Worm (Caenorhabditis elegans) whole organism, L2 larva: ENCODE results near the gene ttbk-7.

ENCODE experiments used
- R02D3.7 ChIP-seq: fragments of 150-350 bp; optimal IDR thresholded peaks from 2 replicates; lab custom pipeline; 2014; ENCODE audit warnings: missing biosample characterization, missing genetic modification characterization
- ZK546.5 ChIP-seq: sonication (generic microtip); optimal IDR thresholded peaks from 2 replicates; lab custom pipeline; 2017; ENCODE audit warnings: missing biosample characterization, missing genetic modification characterization
- ama-1 ChIP-seq: fragments of 150-350 bp; optimal IDR thresholded peaks from 2 replicates; lab custom pipeline; 2018; ENCODE audit warnings: inconsistent platforms
- ceh-16 ChIP-seq: fragments of 150-350 bp; optimal IDR thresholded peaks from 2 replicates; lab custom pipeline; 2014; ENCODE audit warnings: missing biosample characterization, missing genetic modification characterization
- ceh-82 ChIP-seq: fragments of 150-350 bp; optimal IDR thresholded peaks from 2 replicates; lab custom pipeline; 2014; ENCODE audit warnings: missing biosample characterization, missing genetic modification characterization
- crh-2 ChIP-seq: sonication (generic microtip); optimal IDR thresholded peaks from 2 replicates; lab custom pipeline; 2017; ENCODE audit warnings: missing biosample characterization, missing genetic modification characterization
- dmd-4 ChIP-seq: sonication (generic microtip); optimal IDR thresholded peaks from 2 replicates; lab custom pipeline; 2017; ENCODE audit warnings: missing biosample characterization, missing genetic modification characterization
- elt-1 ChIP-seq: fragments of 150-350 bp; optimal IDR thresholded peaks from 2 replicates; lab custom pipeline; 2014; ENCODE audit warnings: missing biosample characterization, missing genetic modification characterization
- fos-1 ChIP-seq: fragments of 150-350 bp; optimal IDR thresholded peaks from 2 replicates; lab custom pipeline; 2014; ENCODE audit warnings: missing biosample characterization, missing genetic modification characterization
- gmeb-1 ChIP-seq: fragments of 150-350 bp; optimal IDR thresholded peaks from 2 replicates; lab custom pipeline; 2014; ENCODE audit warnings: missing biosample characterization, missing genetic modification characterization
- lin-11 ChIP-seq: fragments of 150-350 bp; sonication (generic microtip); optimal IDR thresholded peaks from 2 replicates; lab custom pipeline; 2014; ENCODE audit warnings: missing biosample characterization, missing genetic modification characterization, inconsistent platforms, mixed read lengths
- lin-13 ChIP-seq: fragments of 150-350 bp; optimal IDR thresholded peaks from 2 replicates; lab custom pipeline; 2014; ENCODE audit warnings: missing biosample characterization, missing genetic modification reagents, missing genetic modification characterization
- lin-39 ChIP-seq: fragments of 150-350 bp; optimal IDR thresholded peaks from 2 replicates; lab custom pipeline; 2014; ENCODE audit warnings: missing biosample characterization, missing genetic modification reagents, missing genetic modification characterization
- lsy-2 ChIP-seq, 2 experiments: fragments of 150-350 bp in 1 of 2; sonication (generic microtip) in 1 of 2; optimal IDR thresholded peaks; 2 replicates each; lab custom pipeline; 2014 to 2017; ENCODE audit warnings: missing biosample characterization in 2 of 2, missing genetic modification characterization in 2 of 2
- mab-5 ChIP-seq: fragments of 150-350 bp; optimal IDR thresholded peaks from 2 replicates; lab custom pipeline; 2014; ENCODE audit warnings: missing biosample characterization, missing genetic modification characterization
- mbf-1 ChIP-seq: sonication (generic microtip); optimal IDR thresholded peaks from 2 replicates; lab custom pipeline; 2017; ENCODE audit warnings: missing biosample characterization, missing genetic modification characterization
- mdl-1 ChIP-seq, 2 experiments: fragments of 150-350 bp in 1 of 2; sonication (generic microtip) in 1 of 2; optimal IDR thresholded peaks; 2 replicates each; lab custom pipeline; 2017; ENCODE audit warnings: missing biosample characterization in 2 of 2, missing genetic modification characterization in 2 of 2
- nhr-10 ChIP-seq: sonication (generic microtip); optimal IDR thresholded peaks from 2 replicates; lab custom pipeline; 2017; ENCODE audit warnings: missing biosample characterization, missing genetic modification characterization
- nhr-129 ChIP-seq: fragments of 150-350 bp; optimal IDR thresholded peaks from 2 replicates; lab custom pipeline; 2014; ENCODE audit warnings: missing biosample characterization, missing genetic modification characterization
- nhr-21 ChIP-seq: fragments of 150-350 bp; optimal IDR thresholded peaks from 2 replicates; lab custom pipeline; 2014; ENCODE audit warnings: missing biosample characterization, missing genetic modification characterization
- nhr-23 ChIP-seq: fragments of 150-350 bp; optimal IDR thresholded peaks from 2 replicates; lab custom pipeline; 2014; ENCODE audit warnings: missing biosample characterization, missing genetic modification reagents, missing genetic modification characterization
- nhr-237 ChIP-seq: fragments of 150-350 bp; optimal IDR thresholded peaks from 2 replicates; lab custom pipeline; 2014; ENCODE audit warnings: missing biosample characterization, missing genetic modification characterization
- nhr-25 ChIP-seq: fragments of 150-350 bp; sonication (generic microtip); optimal IDR thresholded peaks from 3 replicates; lab custom pipeline; 2014; ENCODE audit warnings: missing biosample characterization, missing genetic modification characterization
- nhr-6 ChIP-seq: fragments of 150-350 bp; optimal IDR thresholded peaks from 2 replicates; lab custom pipeline; 2014; ENCODE audit warnings: missing biosample characterization, missing genetic modification characterization
- nhr-77 ChIP-seq: fragments of 150-350 bp; optimal IDR thresholded peaks from 2 replicates; lab custom pipeline; 2014; ENCODE audit warnings: missing biosample characterization, missing genetic modification characterization
- peb-1 ChIP-seq: fragments of 150-350 bp; optimal IDR thresholded peaks from 2 replicates; lab custom pipeline; 2014; ENCODE audit warnings: missing biosample characterization, missing genetic modification characterization
- sem-4 ChIP-seq: fragments of 150-350 bp; optimal IDR thresholded peaks from 2 replicates; lab custom pipeline; 2014; ENCODE audit warnings: missing biosample characterization, missing genetic modification reagents, missing genetic modification characterization
- sma-3 ChIP-seq: sonication (generic microtip); optimal IDR thresholded peaks from 2 replicates; lab custom pipeline; 2016; ENCODE audit warnings: missing genetic modification reagents, missing genetic modification characterization, missing compliant biosample characterization
- sma-9 ChIP-seq, 2 experiments: fragments of 150-350 bp in 1 of 2; sonication (generic microtip) in 1 of 2; optimal IDR thresholded peaks; 2 replicates each; lab custom pipeline; 2014 to 2016; ENCODE audit warnings: missing genetic modification characterization in 2 of 2, mild to moderate bottlenecking in 1 of 2, missing biosample characterization in 1 of 2, missing compliant biosample characterization in 1 of 2, missing genetic modification reagents in 1 of 2, moderate library complexity in 1 of 2
- unc-39 ChIP-seq: fragments of 150-350 bp; optimal IDR thresholded peaks from 2 replicates; lab custom pipeline; 2014; ENCODE audit warnings: missing biosample characterization, missing genetic modification characterization
- ztf-11 ChIP-seq: sonication (generic microtip); optimal IDR thresholded peaks from 2 replicates; lab custom pipeline; 2017; ENCODE audit warnings: missing biosample characterization, missing genetic modification characterization
- ztf-4 ChIP-seq: fragments of 150-350 bp; optimal IDR thresholded peaks from 2 replicates; lab custom pipeline; 2014; ENCODE audit warnings: missing biosample characterization, missing genetic modification characterization

ttbk-7 gene

ce11 chrV:12924128-12924527 lies 28.5 kb upstream of the ttbk-7 start, which contains the start of gene pqn-67:
Gene pqn-67, plus strand, starts transcription at chrV:12924428.
- TF ChIP-seq dmd-4 (tag; lab: Kevin White, UChicago) (no peak), lin-13 (no peak), nhr-10 (tag; lab: Kevin White, UChicago) (no peak), nhr-25 (no peak), ceh-82 (no peak), mbf-1 (tag; lab: Kevin White, UChicago) (no peak), peb-1 (tag; lab: Kevin White, UChicago) (no peak), lin-39 (no peak), lsy-2 (tag; optimal IDR thresholded peaks at IDR 0.05; lab: Kevin White, UChicago) (no peak)
- TF ChIP-seq, all 48 proteins: peak for 0

ce11 chrV:12922308-12922707 lies 26.6 kb upstream of the ttbk-7 start, which contains the start of gene dhrs-4:
Gene dhrs-4, plus strand, starts transcription at chrV:12922608.
- TF ChIP-seq nhr-23 (tag; lab: Kevin White, UChicago) (no peak), R02D3.7 (tag; lab: Kevin White, UChicago) (no peak), sem-4 (no peak), lsy-2 (tag; optimal IDR thresholded peaks at IDR 0.05; lab: Kevin White, UChicago) (no peak), ztf-11 (no peak)
- TF ChIP-seq, all 48 proteins: peak for 0

DNA sequence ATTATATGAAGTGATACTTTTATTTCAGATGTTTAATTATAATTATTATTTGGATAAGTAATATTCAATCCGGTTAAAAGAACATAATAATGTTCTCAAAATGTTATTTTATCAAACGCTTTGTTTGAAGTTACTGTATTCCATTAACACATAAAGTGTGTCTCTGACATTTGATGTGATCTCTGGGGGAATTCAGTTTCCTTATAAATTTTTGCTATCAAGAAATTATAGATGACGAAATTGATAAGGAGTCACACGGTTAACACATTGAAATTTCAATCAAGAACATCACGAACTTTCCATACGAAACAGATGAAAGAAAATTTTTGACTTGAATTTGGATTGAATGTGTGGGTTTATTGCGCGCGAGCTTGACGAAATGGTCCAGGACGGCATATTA lies 26.0 kb upstream of the ttbk-7 start:
- peak; percentile 34 for TF ChIP-seq gmeb-1 (tag; lab: Kevin White, UChicago)
- TF ChIP-seq crh-2 (tag; lab: Kevin White, UChicago) = peak; percentile 43
- TF ChIP-seq peb-1 (tag; lab: Kevin White, UChicago) = no peak
- peak; percentile 75 for TF ChIP-seq sma-9 (GFP tag; optimal IDR thresholded peaks at IDR 0.05; lab: Kevin White, UChicago)
- no peak for TF ChIP-seq sma-9 (tag; optimal IDR thresholded peaks at IDR 0.05; lab: Kevin White, UChicago)
- TF ChIP-seq mdl-1 (tag; optimal IDR thresholded peaks at IDR 0.05; lab: Kevin White, UChicago) = no peak
- no peak for TF ChIP-seq ama-1 (lab: Kevin White, UChicago)
- peak; percentile 73 for TF ChIP-seq fos-1 (tag; lab: Kevin White, UChicago)

ce11 chrV:12919705-12920104 lies 24.0 kb upstream of the ttbk-7 start, which contains the start of gene lipl-1:
Gene lipl-1, plus strand, starts transcription at chrV:12919986.
- TF ChIP-seq fos-1 (tag; lab: Kevin White, UChicago) (peak; percentile 3), unc-39 (tag; lab: Kevin White, UChicago) (no peak)
- TF ChIP-seq, all 48 proteins: peak for 1

- TF ChIP-seq crh-2 (tag; lab: Kevin White, UChicago) (peak; percentile 28), gmeb-1 (tag; lab: Kevin White, UChicago) (peak; percentile 8), elt-1 (no peak), sem-4 (no peak), fos-1 (tag; lab: Kevin White, UChicago) (peak; percentile 20), sma-9 (GFP tag; optimal IDR thresholded peaks at IDR 0.05; lab: Kevin White, UChicago) (peak; percentile 51), sma-9 (tag; optimal IDR thresholded peaks at IDR 0.05; lab: Kevin White, UChicago) (no peak)
These were observed 14.0 kb upstream of the ttbk-7 start, which contains the start of gene nid-1 for ce11 chrV:12909544-12910157. Gene nid-1, plus strand, starts transcription at chrV:12910107.

- TF ChIP-seq nhr-10 (tag; lab: Kevin White, UChicago) = no peak
- TF ChIP-seq R02D3.7 (tag; lab: Kevin White, UChicago) = no peak
- TF ChIP-seq nhr-6 (tag; lab: Kevin White, UChicago) = no peak
- TF ChIP-seq nhr-237 (tag; lab: Kevin White, UChicago) = no peak
- no peak for TF ChIP-seq ZK546.5 (tag; lab: Kevin White, UChicago)
- no peak for TF ChIP-seq ztf-4
- no peak for TF ChIP-seq nhr-77
- no peak for TF ChIP-seq sma-9 (GFP tag; optimal IDR thresholded peaks at IDR 0.05; lab: Kevin White, UChicago)
- TF ChIP-seq sma-9 (tag; optimal IDR thresholded peaks at IDR 0.05; lab: Kevin White, UChicago) = no peak
- TF ChIP-seq nhr-129 (tag; lab: Kevin White, UChicago) = no peak
- no peak for TF ChIP-seq mab-5 (tag; lab: Kevin White, UChicago)
These were observed 12.9 kb upstream of the ttbk-7 start for ce11 chrV:12908614-12909013.

DNA sequence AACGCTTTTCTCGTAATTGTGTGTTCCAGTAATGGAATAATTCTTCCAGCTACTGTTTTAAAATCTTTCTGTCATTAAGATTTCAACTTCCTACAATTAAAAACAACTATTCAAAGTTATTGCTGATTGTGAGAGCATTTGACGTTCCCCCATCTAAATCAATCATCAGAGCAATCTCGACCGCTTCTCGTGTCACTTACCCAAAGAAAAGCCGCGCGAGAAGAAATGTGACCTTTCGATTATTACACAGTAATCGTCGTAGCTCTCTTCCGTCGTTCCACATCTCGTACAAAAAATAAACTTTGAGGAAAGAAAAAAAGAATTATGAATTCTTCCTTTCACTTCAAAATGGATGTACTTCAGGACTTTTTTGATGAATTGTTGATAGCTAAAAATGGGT lies 11.8 kb upstream of the ttbk-7 start:
- TF ChIP-seq ceh-16 (tag; lab: Kevin White, UChicago) (no peak), nhr-21 (tag; lab: Kevin White, UChicago) (no peak), lin-11 (tag; lab: Kevin White, UChicago) (no peak), sem-4 (no peak), nhr-129 (tag; lab: Kevin White, UChicago) (no peak), sma-3 (GFP tag; lab: Kevin White, UChicago) (no peak), gmeb-1 (tag; lab: Kevin White, UChicago) (no peak), nhr-10 (tag; lab: Kevin White, UChicago) (no peak)
